Fruit fly (Drosophila melanogaster): Measurements from ENCODE around the gene EloB.

- TF ChIP-seq Pif1A (GFP tag; optimal IDR thresholded peaks at IDR 0.05) (no peak), CG12605 (GFP tag; IDR thresholded peaks at IDR 0.05) (no peak), Pif1B (GFP tag; optimal IDR thresholded peaks at IDR 0.05) (no peak), CG17806 (tag; optimal IDR thresholded peaks at IDR 0.05) (no peak), CG14655 (GFP tag; optimal IDR thresholded peaks at IDR 0.05) (no peak), EcR (GFP tag; optimal IDR thresholded peaks at IDR 0.05) (no peak), CG8159 (tag; optimal IDR thresholded peaks at IDR 0.05) (no peak), gl (tag; optimal IDR thresholded peaks at IDR 0.05) (no peak), CG32121 (GFP tag; IDR thresholded peaks at IDR 0.05) (no peak), Ets98B (GFP tag; IDR thresholded peaks at IDR 0.05) (no peak), CG34367 (tag; optimal IDR thresholded peaks at IDR 0.05) (no peak), CG8301 (tag; optimal IDR thresholded peaks at IDR 0.05) (no peak)
Measured at dm6 chr3R:20548255-20548654, 31.4 kb downstream of the EloB start.
